Worm (Caenorhabditis elegans): ENCODE results near the gene syx-18.

Gene syx-18

ce11 chrV:6656451-6657115 is 1.3 kb upstream of the syx-18 start, which contains the start of gene snb-1 (continued):
- TF ChIP-seq mxl-3 (GFP tag; optimal IDR thresholded peaks at IDR 0.05), result peak; percentile 24
- no peak for TF ChIP-seq lin-29 (GFP tag; IDR thresholded peaks at IDR 0.05)
- TF ChIP-seq unc-130 (GFP tag; optimal IDR thresholded peaks at IDR 0.05), result no peak

- TF ChIP-seq F49E8.2 (tag; optimal IDR thresholded peaks at IDR 0.05; ENCODE audit: borderline replicate concordance) (no peak), ces-1 (GFP tag; optimal IDR thresholded peaks at IDR 0.05) (no peak), F10B5.3 (tag; optimal IDR thresholded peaks at IDR 0.05) (no peak), nhr-41 (GFP tag; IDR thresholded peaks at IDR 0.05) (no peak), dpl-1 (GFP tag; optimal IDR thresholded peaks at IDR 0.05) (no peak), ZK337.2 (GFP tag; IDR thresholded peaks at IDR 0.05) (no peak), ceh-20 (GFP tag; IDR thresholded peaks at IDR 0.05) (no peak), F44E2.7 (GFP tag; IDR thresholded peaks at IDR 0.05) (no peak), zip-2 (tag; optimal IDR thresholded peaks at IDR 0.05) (no peak), F37D6.2 (tag; optimal IDR thresholded peaks at IDR 0.05) (no peak), ceh-62 (tag; optimal IDR thresholded peaks at IDR 0.05) (no peak), nhr-102 (tag; optimal IDR thresholded peaks at IDR 0.05) (no peak), nhr-237 (tag; optimal IDR thresholded peaks at IDR 0.05) (no peak), nhr-6 (tag; optimal IDR thresholded peaks at IDR 0.05) (no peak), unc-130 (GFP tag; optimal IDR thresholded peaks at IDR 0.05) (no peak), duxl-1 (tag; optimal IDR thresholded peaks at IDR 0.05; ENCODE audit: poor library complexity) (no peak), skn-1 (tag; optimal IDR thresholded peaks at IDR 0.05) (no peak), dmd-6 (GFP tag; IDR thresholded peaks at IDR 0.05) (peak; percentile 25; the same call in 1 of the 2 replicates), ceh-32 (tag; optimal IDR thresholded peaks at IDR 0.05; ENCODE audit: poor library complexity) (no peak), dve-1 (tag; optimal IDR thresholded peaks at IDR 0.05; ENCODE audit: insufficient read depth) (no peak), lim-7 (GFP tag; IDR thresholded peaks at IDR 0.05) (no peak), nhr-111 (GFP tag; optimal IDR thresholded peaks at IDR 0.05) (no peak), Y48G9A.11 (GFP tag; IDR thresholded peaks at IDR 0.05) (no peak), tra-1 (GFP tag; IDR thresholded peaks at IDR 0.05) (no peak), saeg-2 (GFP tag; IDR thresholded peaks at IDR 0.05) (no peak), jun-1 (tag; optimal IDR thresholded peaks at IDR 0.05) (no peak), snpc-4 (tag; optimal IDR thresholded peaks at IDR 0.05) (no peak), arid-1 (GFP tag; conservative IDR thresholded peaks at IDR 0.05) (no peak), hlh-30 (tag; optimal IDR thresholded peaks at IDR 0.05; ENCODE audit: insufficient read depth) (peak; percentile 40), dmd-9 (GFP tag; IDR thresholded peaks at IDR 0.05) (no peak), Y75B8A.6 (GFP tag; IDR thresholded peaks at IDR 0.05) (no peak), T20F7.1 (GFP tag; optimal IDR thresholded peaks at IDR 0.05) (peak; percentile 21), mdt-29 (GFP tag; IDR thresholded peaks at IDR 0.05) (no peak), aha-1 (tag) (peak; percentile 80), ZK546.5 (tag; optimal IDR thresholded peaks at IDR 0.05) (no peak), cey-2 (tag; optimal IDR thresholded peaks at IDR 0.05; ENCODE audit: borderline replicate concordance, insufficient read depth) (peak; percentile 56), zfp-3 (GFP tag; conservative IDR thresholded peaks at IDR 0.05) (no peak), T26A8.4 (GFP tag; IDR thresholded peaks at IDR 0.05) (no peak), ama-1 (optimal IDR thresholded peaks at IDR 0.05) (no peak), nhr-76 (tag; optimal IDR thresholded peaks at IDR 0.05) (no peak), daf-8 (GFP tag; IDR thresholded peaks at IDR 0.05) (no peak), lin-13 (GFP tag; optimal IDR thresholded peaks at IDR 0.05) (no peak), pqm-1 (tag; optimal IDR thresholded peaks at IDR 0.05) (no peak), nhr-28 (tag; optimal IDR thresholded peaks at IDR 0.05) (peak; percentile 22), R02D3.7 (tag; optimal IDR thresholded peaks at IDR 0.05) (no peak), sdz-12 (GFP tag; optimal IDR thresholded peaks at IDR 0.05) (no peak), lir-3 (tag; optimal IDR thresholded peaks at IDR 0.05) (no peak)
These were observed 3.2 kb downstream of the syx-18 start, which contains the start of gene T10H9.8 for ce11 chrV:6652051-6652450. Gene T10H9.8, plus strand, starts transcription at chrV:6652351.
